Fruit fly (Drosophila melanogaster) whole organism, embryonic: Measurements from ENCODE around the gene alpha-Spec.

ENCODE experiments used
- Bgb ChIP-seq: fragments of 200-800 bp; sonication (Bioruptor generic); IDR thresholded peaks from 2 replicates; pipeline ENCODE4 v1.3.6; 2022; ENCODE audit warnings: missing biosample characterization, missing genetic modification characterization; ENCODE audit not compliant: partially characterized antibody
- CG10209 ChIP-seq: fragments of 200-800 bp; sonication (Bioruptor generic); optimal IDR thresholded peaks from 3 replicates; lab custom pipeline; 2017; ENCODE audit warnings: missing biosample characterization, mild to moderate bottlenecking, missing genetic modification characterization, missing genetic modification reagents
- CG10543 ChIP-seq: fragments of 200-800 bp; sonication (Bioruptor generic); optimal IDR thresholded peaks from 3 replicates; lab custom pipeline; 2017; ENCODE audit warnings: missing biosample characterization, mild to moderate bottlenecking, missing genetic modification characterization, moderate library complexity
- CG11398 ChIP-seq: fragments of 200-800 bp; sonication (Bioruptor generic); optimal IDR thresholded peaks from 2 replicates; lab custom pipeline; 2016; ENCODE audit warnings: missing biosample characterization, missing genetic modification characterization
- CG11723 ChIP-seq: fragments of 200-800 bp; sonication (Bioruptor generic); optimal IDR thresholded peaks from 2 replicates; lab custom pipeline; 2017; ENCODE audit warnings: missing biosample characterization, mild to moderate bottlenecking, missing genetic modification characterization
- CG12219 ChIP-seq: fragments of 200-800 bp; sonication (Bioruptor generic); optimal IDR thresholded peaks from 3 replicates; lab custom pipeline; 2018; ENCODE audit warnings: missing biosample characterization, mild to moderate bottlenecking, missing genetic modification characterization
- CG1233 ChIP-seq: fragments of 200-800 bp; sonication (Bioruptor generic); optimal IDR thresholded peaks from 4 replicates; lab custom pipeline; 2018; ENCODE audit warnings: missing biosample characterization, mild to moderate bottlenecking, missing genetic modification characterization
- CG30020 ChIP-seq: fragments of 200-800 bp; optimal IDR thresholded peaks from 2 replicates; lab custom pipeline; 2019; ENCODE audit warnings: missing biosample characterization, mild to moderate bottlenecking, missing genetic modification characterization, moderate library complexity
- CG31224 ChIP-seq: fragments of 200-800 bp; sonication (Bioruptor generic); IDR thresholded peaks from 2 replicates; pipeline ENCODE4 v1.3.6; 2022; ENCODE audit warnings: missing biosample characterization, missing genetic modification characterization
- CG31441 ChIP-seq: fragments of 200-800 bp; sonication (Bioruptor generic); IDR thresholded peaks from 2 replicates; pipeline ENCODE4 v1.3.6; 2022; ENCODE audit warnings: missing biosample characterization, missing genetic modification characterization
- CG34422 ChIP-seq: fragments of 200-800 bp; sonication (Bioruptor generic); IDR thresholded peaks from 3 replicates; pipeline ENCODE4 v1.3.6; 2022; ENCODE audit warnings: missing biosample characterization, missing genetic modification characterization
- CG4328 ChIP-seq: fragments of 200-800 bp; sonication (Bioruptor generic); optimal IDR thresholded peaks from 3 replicates; lab custom pipeline; 2017; ENCODE audit warnings: missing biosample characterization, missing genetic modification reagents, missing genetic modification characterization
- CG6175 ChIP-seq: fragments of 200-800 bp; sonication (Bioruptor generic); IDR thresholded peaks from 3 replicates; pipeline ENCODE4 v1.3.6; 2022; ENCODE audit warnings: missing biosample characterization, missing genetic modification characterization
- CG6791 ChIP-seq: fragments of 200-800 bp; sonication (Bioruptor generic); IDR thresholded peaks from 3 replicates; pipeline ENCODE4 v1.3.6; 2022; ENCODE audit warnings: missing biosample characterization, missing genetic modification characterization; ENCODE audit not compliant: partially characterized antibody
- CG6854 ChIP-seq: fragments of 200-800 bp; sonication (Bioruptor generic); optimal IDR thresholded peaks from 3 replicates; lab custom pipeline; 2017; ENCODE audit warnings: missing biosample characterization, mild to moderate bottlenecking, missing genetic modification characterization
- CG7928 ChIP-seq: fragments of 200-800 bp; sonication (Bioruptor generic); optimal IDR thresholded peaks from 2 replicates; lab custom pipeline; 2017; ENCODE audit warnings: missing biosample characterization, mild to moderate bottlenecking, missing genetic modification characterization
- CG8924 ChIP-seq: fragments of 200-800 bp; optimal IDR thresholded peaks from 3 replicates; lab custom pipeline; 2019; ENCODE audit warnings: missing biosample characterization, mild to moderate bottlenecking, missing genetic modification characterization, moderate library complexity
- CG9797 ChIP-seq: fragments of 200-800 bp; sonication (Bioruptor generic); optimal IDR thresholded peaks from 3 replicates; lab custom pipeline; 2018; ENCODE audit warnings: missing biosample characterization, mild to moderate bottlenecking, missing genetic modification characterization
- Dbx ChIP-seq: fragments of 200-800 bp; sonication (Bioruptor generic); IDR thresholded peaks from 3 replicates; pipeline ENCODE4 v1.3.6; 2022; ENCODE audit warnings: missing biosample characterization, missing genetic modification characterization
- Dek ChIP-seq: fragments of 200-800 bp; sonication (Bioruptor generic); optimal IDR thresholded peaks from 3 replicates; lab custom pipeline; 2019; ENCODE audit warnings: missing biosample characterization, mild to moderate bottlenecking, missing genetic modification characterization, moderate library complexity
- Doc2 ChIP-seq: fragments of 200-800 bp; sonication (Bioruptor generic); IDR thresholded peaks from 2 replicates; pipeline ENCODE4 v1.3.6; 2022; ENCODE audit warnings: missing biosample characterization, missing genetic modification characterization
- Dref ChIP-seq: fragments of 200-800 bp; sonication (Bioruptor generic); IDR thresholded peaks from 2 replicates; pipeline ENCODE4 v1.3.6; 2022; ENCODE audit warnings: missing biosample characterization, missing genetic modification characterization
- Drgx ChIP-seq: fragments of 200-800 bp; sonication (Bioruptor generic); IDR thresholded peaks from 2 replicates; pipeline ENCODE4 v1.3.6; 2022; ENCODE audit warnings: missing biosample characterization, missing genetic modification characterization
- HHEX ChIP-seq: fragments of 200-800 bp; sonication (Bioruptor generic); optimal IDR thresholded peaks from 3 replicates; lab custom pipeline; 2017; ENCODE audit warnings: missing biosample characterization, mild to moderate bottlenecking, missing genetic modification characterization, missing genetic modification reagents
- HmgD ChIP-seq: fragments of 200-800 bp; sonication (Bioruptor generic); optimal IDR thresholded peaks from 3 replicates; lab custom pipeline; 2016; ENCODE audit warnings: missing biosample characterization, missing genetic modification characterization
- Hmr ChIP-seq: fragments of 200-800 bp; sonication (Bioruptor generic); optimal IDR thresholded peaks from 3 replicates; lab custom pipeline; 2017; ENCODE audit warnings: mild to moderate bottlenecking, missing biosample characterization, missing genetic modification reagents, missing genetic modification characterization
- Lim3 ChIP-seq: fragments of 200-800 bp; sonication (Bioruptor generic); IDR thresholded peaks from 2 replicates; pipeline ENCODE4 v1.3.6; 2022; ENCODE audit warnings: missing biosample characterization, missing genetic modification characterization
- Mes4 ChIP-seq: fragments of 200-800 bp; sonication (Bioruptor generic); optimal IDR thresholded peaks from 2 replicates; lab custom pipeline; 2016; ENCODE audit warnings: missing biosample characterization, missing genetic modification characterization
- Tbp ChIP-seq: fragments of >200 bp; optimal IDR thresholded peaks from 2 replicates; lab custom pipeline; 2018; ENCODE audit warnings: missing biosample characterization, missing genetic modification characterization
- YL-1 ChIP-seq: fragments of 200-800 bp; sonication (Bioruptor generic); optimal IDR thresholded peaks from 3 replicates; lab custom pipeline; 2017; ENCODE audit warnings: missing biosample characterization, mild to moderate bottlenecking, missing genetic modification characterization
- ab ChIP-seq: fragments of 200-800 bp; sonication (Bioruptor generic); optimal IDR thresholded peaks from 2 replicates; lab custom pipeline; 2016; ENCODE audit warnings: missing biosample characterization, missing genetic modification characterization
- ac ChIP-seq: fragments of 200-800 bp; sonication (Bioruptor generic); optimal IDR thresholded peaks from 3 replicates; lab custom pipeline; 2017; ENCODE audit warnings: missing biosample characterization, mild to moderate bottlenecking, missing genetic modification characterization
- fu2 ChIP-seq: fragments of 200-800 bp; sonication (Bioruptor generic); optimal IDR thresholded peaks from 2 replicates; lab custom pipeline; 2016; ENCODE audit warnings: missing biosample characterization, missing genetic modification characterization
- hb ChIP-seq: fragments of 200-800 bp; sonication (Bioruptor generic); IDR thresholded peaks from 3 replicates; pipeline ENCODE4 v1.3.6; 2022; ENCODE audit warnings: missing biosample characterization, missing genetic modification characterization; ENCODE audit not compliant: partially characterized antibody
- ken ChIP-seq: fragments of 200-800 bp; sonication (Bioruptor generic); IDR thresholded peaks from 3 replicates; pipeline ENCODE4 v1.3.6; 2022; ENCODE audit warnings: missing biosample characterization, missing genetic modification characterization
- lbe ChIP-seq: fragments of 200-800 bp; sonication (Bioruptor generic); optimal IDR thresholded peaks from 2 replicates; lab custom pipeline; 2016; ENCODE audit warnings: missing biosample characterization, mild to moderate bottlenecking, missing genetic modification characterization
- lola ChIP-seq, 3 experiments: fragments of >200 bp in 2 of 3; fragments of 200-800 bp in 1 of 3; sonication (Bioruptor generic) in 1 of 3; optimal IDR thresholded peaks; 2 replicates each; lab custom pipeline; 2017 to 2019; ENCODE audit warnings: missing biosample characterization in 3 of 3, missing genetic modification characterization in 3 of 3, mild to moderate bottlenecking in 1 of 3, moderate library complexity in 1 of 3
- pb ChIP-seq: fragments of 200-800 bp; sonication (Bioruptor generic); optimal IDR thresholded peaks from 3 replicates; lab custom pipeline; 2016; ENCODE audit warnings: missing biosample characterization, missing genetic modification characterization
- scrt ChIP-seq: fragments of 200-800 bp; sonication (Bioruptor generic); optimal IDR thresholded peaks from 2 replicates; lab custom pipeline; 2018; ENCODE audit warnings: missing biosample characterization, mild to moderate bottlenecking, missing genetic modification characterization, moderate library complexity
- sd ChIP-seq: fragments of 200-800 bp; sonication (Bioruptor generic); optimal IDR thresholded peaks from 3 replicates; lab custom pipeline; 2018; ENCODE audit warnings: missing biosample characterization, mild to moderate bottlenecking, missing genetic modification characterization, moderate library complexity
- sens-2 ChIP-seq: fragments of 200-800 bp; sonication (Bioruptor generic); IDR thresholded peaks from 2 replicates; pipeline ENCODE4 v1.3.6; 2022; ENCODE audit warnings: missing biosample characterization, missing genetic modification characterization
- seq ChIP-seq: fragments of 200-800 bp; sonication (Bioruptor generic); IDR thresholded peaks from 2 replicates; pipeline ENCODE4 v1.3.6; 2022; ENCODE audit warnings: missing biosample characterization, missing genetic modification characterization
- stwl ChIP-seq: fragments of 200-800 bp; sonication (Bioruptor generic); optimal IDR thresholded peaks from 3 replicates; lab custom pipeline; 2018; ENCODE audit warnings: missing biosample characterization, mild to moderate bottlenecking, missing genetic modification characterization, moderate library complexity
- tll ChIP-seq, 2 experiments: fragments of 200-800 bp in 1 of 2; fragments of >200 bp in 1 of 2; sonication (Bioruptor generic) in 1 of 2; optimal IDR thresholded peaks; 2 replicates each; lab custom pipeline; 2017 to 2019; ENCODE audit warnings: missing biosample characterization in 2 of 2, missing genetic modification characterization in 2 of 2, mild to moderate bottlenecking in 1 of 2, moderate library complexity in 1 of 2
- tna ChIP-seq: fragments of 200-800 bp; sonication (Bioruptor generic); IDR thresholded peaks from 2 replicates; pipeline ENCODE4 v1.3.6; 2022; ENCODE audit warnings: missing biosample characterization, missing genetic modification characterization; ENCODE audit not compliant: partially characterized antibody
- vnd ChIP-seq: fragments of 200-800 bp; sonication (Bioruptor generic); IDR thresholded peaks from 3 replicates; pipeline ENCODE4 v1.3.6; 2022; ENCODE audit warnings: missing biosample characterization, missing genetic modification characterization; ENCODE audit not compliant: partially characterized antibody
- vvl ChIP-seq: fragments of 200-800 bp; sonication (Bioruptor generic); IDR thresholded peaks from 2 replicates; pipeline ENCODE4 v1.3.6; 2022; ENCODE audit warnings: missing biosample characterization, missing genetic modification characterization
- zen2 ChIP-seq: fragments of 200-800 bp; sonication (Bioruptor generic); IDR thresholded peaks from 3 replicates; pipeline ENCODE4 v1.3.6; 2022; ENCODE audit warnings: missing biosample characterization, missing genetic modification characterization; ENCODE audit not compliant: partially characterized antibody

Gene alpha-Spec

DNA sequence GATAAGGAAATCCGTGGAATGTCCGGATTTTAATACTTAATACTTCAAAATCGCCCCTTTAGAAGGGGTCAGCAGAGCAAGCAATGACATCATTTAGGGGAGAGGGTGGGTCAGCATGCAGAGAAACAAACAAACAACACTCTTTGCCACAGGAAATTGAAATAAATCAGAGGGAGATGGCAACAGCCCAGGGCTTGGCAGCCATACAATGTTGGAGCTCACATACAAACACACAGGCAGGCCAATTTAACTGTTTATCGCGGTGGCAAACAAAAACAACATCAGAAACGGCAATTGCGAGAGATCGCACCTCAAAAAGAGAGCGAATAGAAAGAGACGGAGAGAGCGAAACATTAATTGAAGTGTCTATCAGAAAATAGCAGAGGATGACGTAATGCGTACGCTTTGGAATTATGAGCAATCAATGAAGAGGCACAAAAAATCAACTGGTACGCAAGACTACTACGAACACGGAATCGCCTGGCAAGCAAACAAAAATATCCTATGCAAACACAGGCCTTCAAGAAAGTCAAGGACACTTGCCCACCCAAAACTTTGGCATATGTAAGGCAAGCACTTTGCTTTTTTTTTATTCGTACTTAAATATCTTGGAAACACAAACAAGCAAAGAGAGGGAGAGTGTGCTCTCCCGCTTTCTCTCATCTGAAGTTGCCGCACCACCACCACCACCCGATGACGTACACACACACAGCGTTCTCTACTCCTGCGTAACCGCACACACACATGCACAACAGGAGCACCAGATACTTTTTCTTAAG is 775 bp downstream of the alpha-Spec start (continued):
- TF ChIP-seq Dek (tag; lab: Kevin White, UChicago) (no peak), CG6854 (peak; percentile 31), seq (GFP tag; lab: Robert Waterston, UW) (peak; percentile 21; the same call in 1 of the 2 replicates), CG34422 (GFP tag; lab: Robert Waterston, UW) (peak; percentile 63; the same call in 2 of the 3 replicates), CG10209 (no peak), CG7928 (GFP tag; lab: Kevin White, UChicago) (peak; percentile 73), tna (GFP tag; lab: Robert Waterston, UW) (no peak; the same call in 1 of the 2 replicates), Tbp (no peak), ab (peak; percentile 27), CG30020 (tag; lab: Kevin White, UChicago) (no peak), CG6175 (peak; percentile 53; the same call in 1 of the 3 replicates), Dbx (GFP tag; lab: Robert Waterston, UW) (peak; percentile 61; the same call in 1 of the 3 replicates), HmgD (GFP tag; lab: Kevin White, UChicago) (no peak), CG8924 (tag; lab: Kevin White, UChicago) (peak; percentile 36), CG11398 (peak; percentile 27), stwl (tag; lab: Kevin White, UChicago) (no peak), pb (GFP tag; lab: Kevin White, UChicago) (no peak), vvl (GFP tag; lab: Robert Waterston, UW) (peak; percentile 70), CG12219 (no peak), sd (tag; lab: Kevin White, UChicago) (peak; percentile 91), CG4328 (GFP tag; lab: Kevin White, UChicago) (peak; percentile 20), scrt (peak; percentile 62), CG9797 (GFP tag; lab: Kevin White, UChicago) (no peak), fu2 (no peak), lola (GFP tag; optimal IDR thresholded peaks at IDR 0.05; lab: Kevin White, UChicago) (no peak), YL-1 (GFP tag; lab: Kevin White, UChicago) (peak; percentile 16), CG31441 (GFP tag; lab: Robert Waterston, UW) (no peak), hb (no peak), CG1233 (GFP tag; lab: Kevin White, UChicago) (peak; percentile 38), Mes4 (no peak), Hmr (GFP tag; lab: Kevin White, UChicago) (peak; percentile 68), Lim3 (no peak), lbe (GFP tag; lab: Kevin White, UChicago) (no peak), CG11723 (GFP tag; lab: Kevin White, UChicago) (no peak), CG6791 (GFP tag; lab: Robert Waterston, UW) (no peak), ken (GFP tag; lab: Robert Waterston, UW) (no peak), Drgx (GFP tag; lab: Robert Waterston, UW) (0 out of 2 replicates have a peak, but pooled peaks have one; percentile 19), sens-2 (GFP tag; lab: Robert Waterston, UW) (no peak), vnd (0 out of 3 replicates have a peak, but pooled peaks have one; percentile 14), zen2 (GFP tag; lab: Robert Waterston, UW) (no peak), Bgb (GFP tag; lab: Robert Waterston, UW) (no peak; the same call in 1 of the 2 replicates), CG10543 (GFP tag; lab: Kevin White, UChicago) (peak; percentile 90), Doc2 (GFP tag; lab: Robert Waterston, UW) (no peak), tll (GFP tag; optimal IDR thresholded peaks at IDR 0.05; lab: Kevin White, UChicago) (peak in 1 of 2 experiments; percentile 16), ac (no peak), Dref (GFP tag; lab: Robert Waterston, UW) (0 out of 2 replicates have a peak, but pooled peaks have one; percentile 35), CG31224 (GFP tag; lab: Robert Waterston, UW) (no peak), HHEX (GFP tag; lab: Kevin White, UChicago) (peak; percentile 27)
